Fruit fly (Drosophila melanogaster) S2 (cell line): ENCODE results near the gene Nepl15.

Experiments used
- CG8478 ChIP-seq: fragments of >200 bp; optimal IDR thresholded peaks from 2 replicates; lab custom pipeline; 2018
- CTCF ChIP-seq, 2 experiments: fragments of >200 bp; optimal IDR thresholded peaks; 2 replicates each; lab custom pipeline; 2018

DNA sequence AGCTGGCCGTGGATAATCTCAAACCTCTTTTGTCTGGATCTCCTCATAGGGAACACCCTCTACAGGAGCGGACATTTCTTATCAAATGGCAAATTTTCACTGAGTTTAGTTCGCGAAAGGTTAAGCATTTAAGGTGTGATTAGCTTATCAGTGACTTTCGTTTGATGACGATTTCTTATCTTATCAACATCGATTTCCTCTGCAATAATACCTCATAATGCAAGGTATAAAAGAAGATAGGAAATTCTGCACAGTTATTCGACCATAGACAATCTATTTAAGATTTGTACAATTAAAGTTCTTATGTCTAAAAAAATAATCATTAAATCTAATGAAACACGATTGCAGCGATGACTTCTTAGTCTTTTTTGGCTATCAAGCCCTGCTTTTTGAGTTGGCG, 32.2 kb downstream of the Nepl15 start, which contains the start of gene Takl2:
- TF ChIP-seq CTCF (optimal IDR thresholded peaks at IDR 0.05; lab: Kevin White, UChicago) (no peak), CG8478 (lab: Kevin White, UChicago) (no peak)
